Fruit fly (Drosophila melanogaster) whole organism, pupa: ENCODE measurements around the gene gnu.

Experiments used
- CG12605 ChIP-seq: fragments of 200-800 bp; sonication (Bioruptor generic); IDR thresholded peaks from 2 replicates; pipeline ENCODE4 v1.3.6; 2022; ENCODE audit warnings: missing biosample characterization, missing genetic modification characterization
- CG13204 ChIP-seq: fragments of 200-800 bp; sonication (Bioruptor generic); optimal IDR thresholded peaks from 2 replicates; lab custom pipeline; 2018; ENCODE audit warnings: missing biosample characterization, mild to moderate bottlenecking, missing genetic modification characterization, moderate library complexity
- CG14655 ChIP-seq: fragments of 200-800 bp; sonication (Bioruptor generic); optimal IDR thresholded peaks from 3 replicates; lab custom pipeline; 2017; ENCODE audit warnings: mild to moderate bottlenecking, missing biosample characterization, missing genetic modification reagents, missing genetic modification characterization
- CG32121 ChIP-seq: fragments of 200-800 bp; sonication (Bioruptor generic); IDR thresholded peaks from 2 replicates; pipeline ENCODE4 v1.3.6; 2022; ENCODE audit warnings: missing biosample characterization, missing genetic modification characterization
- CG8301 ChIP-seq: fragments of 200-800 bp; sonication (Bioruptor generic); optimal IDR thresholded peaks from 2 replicates; lab custom pipeline; 2018; ENCODE audit warnings: missing biosample characterization, mild to moderate bottlenecking, missing genetic modification characterization
- D1 ChIP-seq: fragments of 200-800 bp; sonication (Bioruptor generic); optimal IDR thresholded peaks from 2 replicates; lab custom pipeline; 2018; ENCODE audit warnings: missing biosample characterization, mild to moderate bottlenecking, missing genetic modification characterization, moderate library complexity
- EcR ChIP-seq: fragments of 200-800 bp; sonication (Bioruptor generic); optimal IDR thresholded peaks from 3 replicates; lab custom pipeline; 2019; ENCODE audit warnings: missing biosample characterization, missing genetic modification characterization, mild to moderate bottlenecking, moderate library complexity, missing genetic modification reagents
- Pif1A ChIP-seq: fragments of 200-800 bp; sonication (Bioruptor generic); optimal IDR thresholded peaks from 3 replicates; lab custom pipeline; 2016; ENCODE audit warnings: missing biosample characterization, missing genetic modification characterization
- Pif1B ChIP-seq: fragments of 200-800 bp; sonication (Bioruptor generic); optimal IDR thresholded peaks from 3 replicates; lab custom pipeline; 2016; ENCODE audit warnings: missing biosample characterization, missing genetic modification characterization
- fd96Ca ChIP-seq: fragments of 200-800 bp; sonication (Bioruptor generic); IDR thresholded peaks from 3 replicates; pipeline ENCODE4 v1.3.6; 2022; ENCODE audit warnings: missing biosample characterization, missing genetic modification characterization
- gl ChIP-seq: fragments of 200-800 bp; sonication (Bioruptor generic); optimal IDR thresholded peaks from 2 replicates; lab custom pipeline; 2018; ENCODE audit warnings: missing biosample characterization, mild to moderate bottlenecking, missing genetic modification characterization
- rn ChIP-seq: fragments of 200-800 bp; sonication (Bioruptor generic); IDR thresholded peaks from 2 replicates; pipeline ENCODE4 v1.3.6; 2022; ENCODE audit warnings: missing biosample characterization, missing genetic modification characterization

dm6 chr3L:14758730-14759096 lies 44.4 kb downstream of the gnu start:
- TF ChIP-seq D1 (tag; lab: Kevin White, UChicago), result no peak
- TF ChIP-seq EcR (GFP tag; lab: Kevin White, UChicago), result no peak
- TF ChIP-seq Pif1A (GFP tag; lab: Kevin White, UChicago), result no peak
- TF ChIP-seq CG8301 (tag; lab: Kevin White, UChicago), result no peak
- TF ChIP-seq fd96Ca (GFP tag; lab: Robert Waterston, UW), result no peak
- TF ChIP-seq CG32121 (GFP tag; lab: Robert Waterston, UW), result no peak
- TF ChIP-seq CG13204, result no peak
- TF ChIP-seq rn (GFP tag; lab: Robert Waterston, UW), result no peak
- no peak for TF ChIP-seq gl (tag; lab: Kevin White, UChicago)
- TF ChIP-seq Pif1B (GFP tag; lab: Kevin White, UChicago), result no peak
- no peak for TF ChIP-seq CG14655
- TF ChIP-seq CG12605, result no peak
